Worm (Caenorhabditis elegans) whole organism, young adult: ENCODE results near the gene R02C2.1.

Experiments used
- B0019.2 ChIP-seq: fragments of 200-800 bp; sonication (Bioruptor generic); conservative IDR thresholded peaks from 2 replicates; pipeline ENCODE4 v1.3.6; 2022; ENCODE audit warnings: missing genetic modification reagents, missing genetic modification characterization, missing compliant biosample characterization
- B0261.1 ChIP-seq: sonication (generic microtip); optimal IDR thresholded peaks from 2 replicates; lab custom pipeline; 2016; ENCODE audit warnings: mild to moderate bottlenecking, missing genetic modification characterization, moderate library complexity, missing compliant biosample characterization
- B0336.3 ChIP-seq: fragments of 200-800 bp; sonication (Bioruptor generic); IDR thresholded peaks from 2 replicates; pipeline ENCODE4 v1.3.6; 2022; ENCODE audit warnings: missing genetic modification characterization, missing compliant biosample characterization
- C06A6.2 ChIP-seq: fragments of 200-800 bp; sonication (Bioruptor generic); conservative IDR thresholded peaks from 2 replicates; pipeline ENCODE4 v1.3.6; 2022; ENCODE audit warnings: missing genetic modification characterization, missing compliant biosample characterization
- C17E4.6 ChIP-seq: fragments of 200-800 bp; sonication (Bioruptor generic); IDR thresholded peaks from 2 replicates; pipeline ENCODE4 v1.3.6; 2022; ENCODE audit warnings: missing genetic modification reagents, missing genetic modification characterization, missing compliant biosample characterization
- D2030.7 ChIP-seq: fragments of 200-800 bp; sonication (Bioruptor generic); IDR thresholded peaks from 2 replicates; pipeline ENCODE4 v1.3.6; 2022; ENCODE audit warnings: missing genetic modification reagents, missing genetic modification characterization, missing compliant biosample characterization
- F23B12.7 ChIP-seq: sonication (generic microtip); optimal IDR thresholded peaks from 2 replicates; lab custom pipeline; 2017; ENCODE audit warnings: missing genetic modification characterization, mild to moderate bottlenecking, missing compliant biosample characterization, antibody characterized with exemption, moderate library complexity; ENCODE audit not compliant: insufficient read depth
- F39B2.1 ChIP-seq: fragments of 200-800 bp; sonication (Bioruptor generic); IDR thresholded peaks from 2 replicates; pipeline ENCODE4 v1.3.6; 2022; ENCODE audit warnings: missing genetic modification reagents, missing genetic modification characterization, missing compliant biosample characterization
- F49E8.2 ChIP-seq: sonication (generic microtip); optimal IDR thresholded peaks from 3 replicates; lab custom pipeline; 2017; ENCODE audit warnings: missing genetic modification characterization, mild to moderate bottlenecking, missing compliant biosample characterization, antibody characterized with exemption, moderate library complexity; ENCODE audit not compliant: insufficient read depth
- F52B5.7 ChIP-seq: sonication (generic microtip); optimal IDR thresholded peaks from 2 replicates; lab custom pipeline; 2016; ENCODE audit warnings: mild to moderate bottlenecking, missing genetic modification characterization, missing compliant biosample characterization
- T26A5.8 ChIP-seq: sonication (generic microtip); optimal IDR thresholded peaks from 2 replicates; lab custom pipeline; 2016; ENCODE audit warnings: missing genetic modification characterization, missing compliant biosample characterization
- Y95B8A.8 ChIP-seq: fragments of 200-800 bp; sonication (Bioruptor generic); IDR thresholded peaks from 2 replicates; pipeline ENCODE4 v1.3.6; 2022; ENCODE audit warnings: missing genetic modification reagents, missing genetic modification characterization, missing compliant biosample characterization
- akir-1 ChIP-seq: fragments of 200-800 bp; sonication (Bioruptor generic); optimal IDR thresholded peaks from 2 replicates; lab custom pipeline; 2018; ENCODE audit warnings: mild to moderate bottlenecking, missing genetic modification characterization, moderate library complexity, missing compliant biosample characterization
- athp-1 ChIP-seq: sonication (generic microtip); optimal IDR thresholded peaks from 2 replicates; lab custom pipeline; 2017; ENCODE audit warnings: mild to moderate bottlenecking, missing genetic modification characterization, missing compliant biosample characterization
- attf-3 ChIP-seq: fragments of 200-800 bp; sonication (Bioruptor generic); conservative IDR thresholded peaks from 2 replicates; pipeline ENCODE4 v1.3.6; 2022; ENCODE audit warnings: missing genetic modification reagents, missing genetic modification characterization, missing compliant biosample characterization
- cebp-1 ChIP-seq, 2 experiments: fragments of 200-800 bp in 1 of 2; sonication (Bioruptor generic) in 1 of 2; sonication (generic microtip) in 1 of 2; IDR thresholded peaks in 1 of 2; optimal IDR thresholded peaks in 1 of 2; 2 replicates each; pipeline versions ENCODE4 v1.3.6 to Lab custom; 2017 to 2022; ENCODE audit warnings: missing compliant biosample characterization in 2 of 2, missing genetic modification characterization in 2 of 2, mild to moderate bottlenecking in 1 of 2, missing genetic modification reagents in 1 of 2, moderate library complexity in 1 of 2
- ceh-100 ChIP-seq: fragments of 200-800 bp; sonication (Bioruptor generic); IDR thresholded peaks from 2 replicates; pipeline ENCODE4 v1.3.6; 2022; ENCODE audit warnings: missing genetic modification reagents, missing genetic modification characterization, missing compliant biosample characterization
- ceh-27 ChIP-seq: fragments of 200-800 bp; sonication (Bioruptor generic); optimal IDR thresholded peaks from 2 replicates; lab custom pipeline; 2018; ENCODE audit warnings: mild to moderate bottlenecking, missing genetic modification characterization, moderate library complexity, missing compliant biosample characterization
- dpl-1 ChIP-seq: fragments of 150-350 bp; optimal IDR thresholded peaks from 2 replicates; lab custom pipeline; 2014; ENCODE audit warnings: missing biosample characterization, missing genetic modification reagents, missing genetic modification characterization
- efl-1 ChIP-seq: fragments of 150-350 bp; optimal IDR thresholded peaks from 2 replicates; lab custom pipeline; 2014; ENCODE audit warnings: missing biosample characterization, missing genetic modification reagents, missing genetic modification characterization
- egrh-3 ChIP-seq: fragments of 200-800 bp; sonication (Bioruptor generic); IDR thresholded peaks from 2 replicates; pipeline ENCODE4 v1.3.6; 2022; ENCODE audit warnings: missing genetic modification reagents, missing genetic modification characterization, missing compliant biosample characterization
- ekl-4 ChIP-seq: fragments of 200-800 bp; sonication (Bioruptor generic); IDR thresholded peaks from 2 replicates; pipeline ENCODE4 v1.3.6; 2022; ENCODE audit warnings: missing genetic modification reagents, missing genetic modification characterization, missing compliant biosample characterization
- him-1 ChIP-seq: sonication (generic microtip); optimal IDR thresholded peaks from 2 replicates; lab custom pipeline; 2016; ENCODE audit warnings: missing genotype, missing genetic modification reagents, missing genetic modification characterization, missing compliant biosample characterization
- hlh-26 ChIP-seq: fragments of 200-800 bp; sonication (Bioruptor generic); conservative IDR thresholded peaks from 2 replicates; pipeline ENCODE4 v1.3.6; 2022; ENCODE audit warnings: missing genetic modification reagents, missing genetic modification characterization, missing compliant biosample characterization
- hmg-1.2 ChIP-seq: fragments of 200-800 bp; sonication (Bioruptor generic); IDR thresholded peaks from 2 replicates; pipeline ENCODE4 v1.3.6; 2022; ENCODE audit warnings: missing genetic modification reagents, missing genetic modification characterization, missing compliant biosample characterization
- let-526 ChIP-seq: fragments of 200-800 bp; sonication (Bioruptor generic); IDR thresholded peaks from 2 replicates; pipeline ENCODE4 v1.3.6; 2022; ENCODE audit warnings: missing genetic modification reagents, missing genetic modification characterization, missing compliant biosample characterization
- lsl-1 ChIP-seq: fragments of 200-800 bp; sonication (Bioruptor generic); optimal IDR thresholded peaks from 2 replicates; lab custom pipeline; 2018; ENCODE audit warnings: mild to moderate bottlenecking, missing genetic modification characterization, moderate library complexity, missing compliant biosample characterization
- lsy-27 ChIP-seq: sonication (generic microtip); optimal IDR thresholded peaks from 2 replicates; lab custom pipeline; 2017; ENCODE audit warnings: missing genetic modification characterization, mild to moderate bottlenecking, missing compliant biosample characterization, antibody characterized with exemption, missing genotype, borderline replicate concordance; ENCODE audit not compliant: insufficient read depth
- madf-8 ChIP-seq: fragments of 200-800 bp; sonication (Bioruptor generic); conservative IDR thresholded peaks from 2 replicates; pipeline ENCODE4 v1.3.6; 2022; ENCODE audit warnings: missing genetic modification reagents, missing genetic modification characterization, missing compliant biosample characterization
- mes-4 ChIP-seq: sonication (generic microtip); optimal IDR thresholded peaks from 2 replicates; lab custom pipeline; 2016; ENCODE audit warnings: missing genotype, missing genetic modification characterization, missing compliant biosample characterization
- mxl-1 ChIP-seq: sonication (generic microtip); optimal IDR thresholded peaks from 2 replicates; lab custom pipeline; 2016; ENCODE audit warnings: missing genetic modification characterization, missing compliant biosample characterization
- nfya-2 ChIP-seq: fragments of 200-800 bp; sonication (Bioruptor generic); IDR thresholded peaks from 2 replicates; pipeline ENCODE4 v1.3.6; 2022; ENCODE audit warnings: missing genetic modification reagents, missing genetic modification characterization, missing compliant biosample characterization
- nhr-179 ChIP-seq: sonication (generic microtip); optimal IDR thresholded peaks from 2 replicates; lab custom pipeline; 2016; ENCODE audit warnings: mild to moderate bottlenecking, missing genetic modification characterization, missing compliant biosample characterization
- nhr-80 ChIP-seq: sonication (generic microtip); optimal IDR thresholded peaks from 2 replicates; lab custom pipeline; 2016; ENCODE audit warnings: missing genetic modification characterization, missing compliant biosample characterization
- repo-1 ChIP-seq: sonication (generic microtip); optimal IDR thresholded peaks from 2 replicates; lab custom pipeline; 2017; ENCODE audit warnings: mild to moderate bottlenecking, missing genetic modification characterization, missing compliant biosample characterization
- rpc-1 ChIP-seq, 2 experiments: fragments of 150-350 bp in 1 of 2; sonication (generic microtip) in 1 of 2; optimal IDR thresholded peaks; 2 replicates each; lab custom pipeline; 2014 to 2018; ENCODE audit warnings: missing biosample characterization in 1 of 2, missing genetic modification characterization in 1 of 2, missing genetic modification reagents in 1 of 2, missing genotype in 1 of 2
- sea-2 ChIP-seq: fragments of 200-800 bp; sonication (Bioruptor generic); IDR thresholded peaks from 2 replicates; pipeline ENCODE4 v1.3.6; 2022; ENCODE audit warnings: missing genetic modification characterization, missing compliant biosample characterization
- snpc-1.1 ChIP-seq: sonication (generic microtip); optimal IDR thresholded peaks from 2 replicates; lab custom pipeline; 2017; ENCODE audit warnings: missing genetic modification characterization, mild to moderate bottlenecking, missing compliant biosample characterization, antibody characterized with exemption, moderate library complexity, missing genotype, missing genetic modification reagents; ENCODE audit not compliant: insufficient read depth
- snpc-3.4 ChIP-seq: sonication (generic microtip); optimal IDR thresholded peaks from 2 replicates; lab custom pipeline; 2017; ENCODE audit warnings: missing genetic modification characterization, mild to moderate bottlenecking, missing compliant biosample characterization, antibody characterized with exemption, moderate library complexity, missing genotype, missing genetic modification reagents
- tbp1 ChIP-seq: fragments of 200-800 bp; sonication (Bioruptor generic); optimal IDR thresholded peaks from 2 replicates; lab custom pipeline; 2018; ENCODE audit warnings: mild to moderate bottlenecking, missing genetic modification characterization, missing compliant biosample characterization
- zim-3 ChIP-seq: sonication (generic microtip); optimal IDR thresholded peaks from 2 replicates; lab custom pipeline; 2017; ENCODE audit warnings: mild to moderate bottlenecking, missing genetic modification characterization, moderate library complexity, missing compliant biosample characterization
- ztf-18 ChIP-seq: sonication (generic microtip); optimal IDR thresholded peaks from 2 replicates; lab custom pipeline; 2016; ENCODE audit warnings: missing genotype, mild to moderate bottlenecking, missing genetic modification characterization, missing compliant biosample characterization
- ztf-3 ChIP-seq: fragments of 200-800 bp; sonication (Bioruptor generic); optimal IDR thresholded peaks from 2 replicates; lab custom pipeline; 2018; ENCODE audit warnings: mild to moderate bottlenecking, missing genetic modification characterization, missing compliant biosample characterization
- ztf-6 ChIP-seq: fragments of 200-800 bp; sonication (Bioruptor generic); IDR thresholded peaks from 2 replicates; pipeline ENCODE4 v1.3.6; 2022; ENCODE audit warnings: missing genetic modification reagents, missing genetic modification characterization, missing compliant biosample characterization

Gene R02C2.1

DNA sequence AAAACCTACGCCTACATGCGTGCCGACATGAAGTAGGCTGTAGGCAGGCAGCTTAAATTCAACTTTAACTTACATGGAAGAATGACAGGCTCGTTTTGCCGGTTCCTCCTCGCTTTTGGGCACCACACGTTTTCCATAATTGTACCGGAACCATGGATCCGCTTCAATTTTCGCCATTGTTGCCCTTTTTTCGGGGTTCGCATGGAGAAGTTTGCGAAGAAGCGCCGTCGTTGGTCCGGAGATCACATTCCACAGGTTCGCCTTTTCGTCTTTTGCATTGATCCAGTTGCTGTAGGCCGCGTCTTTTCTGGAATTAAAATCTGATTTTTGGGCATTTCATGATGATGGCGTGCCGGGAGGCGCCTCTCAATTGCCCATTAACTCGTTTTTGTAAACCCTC lies 982 bp downstream of the R02C2.1 start:
- no peak for TF ChIP-seq efl-1 (GFP tag; lab: Kevin White, UChicago)
- no peak for TF ChIP-seq attf-3 (GFP tag; lab: Robert Waterston, UW)
- no peak for TF ChIP-seq snpc-3.4 (tag; lab: Kevin White, UChicago)
- no peak for TF ChIP-seq mxl-1 (tag; lab: Kevin White, UChicago)
- TF ChIP-seq ztf-3 (GFP tag; lab: Kevin White, UChicago) = no peak
- no peak for TF ChIP-seq ztf-18 (tag; lab: Kevin White, UChicago)
- no peak for TF ChIP-seq Y95B8A.8 (GFP tag; lab: Robert Waterston, UW)
- TF ChIP-seq F23B12.7 (tag; lab: Kevin White, UChicago) = no peak
- TF ChIP-seq ceh-100 = no peak
- TF ChIP-seq, all 124 proteins: peak for 0

DNA sequence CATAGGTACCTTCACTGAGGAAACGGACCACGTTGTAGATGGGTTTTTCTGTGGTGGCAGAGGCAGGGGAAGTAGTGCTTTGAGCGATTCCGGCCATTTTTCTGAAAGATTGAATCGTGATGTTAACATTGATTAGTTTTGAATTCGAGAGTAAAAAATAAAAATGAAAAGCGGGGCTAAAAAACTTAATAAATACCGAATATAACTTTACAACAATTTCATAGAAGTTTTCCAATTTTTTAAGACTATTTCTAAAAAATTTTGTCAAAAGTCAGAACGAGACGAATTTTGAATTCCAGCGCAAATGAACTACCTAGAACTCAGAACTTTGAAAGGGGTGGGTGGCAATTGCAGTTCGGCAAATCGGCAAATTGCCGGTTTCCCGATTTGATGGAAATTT lies 3.4 kb downstream of the R02C2.1 start, which contains the start of gene kin-33:
kin-33 (minus strand) TSS at position 101 of the 400 bp plus-strand sequence.
- no peak for TF ChIP-seq lsl-1 (GFP tag; lab: Kevin White, UChicago)
- no peak for TF ChIP-seq F52B5.7
- no peak for TF ChIP-seq nhr-80
- no peak for TF ChIP-seq rpc-1 (optimal IDR thresholded peaks at IDR 0.05; lab: Kevin White, UChicago)
- no peak for TF ChIP-seq rpc-1 (tag; optimal IDR thresholded peaks at IDR 0.05; lab: Kevin White, UChicago)
- TF ChIP-seq cebp-1 (GFP tag; IDR thresholded peaks at IDR 0.05; lab: Robert Waterston, UW) = no peak
- TF ChIP-seq cebp-1 (tag; optimal IDR thresholded peaks at IDR 0.05; lab: Kevin White, UChicago) = no peak
- TF ChIP-seq sea-2 (GFP tag; lab: Robert Waterston, UW) = no peak
- TF ChIP-seq ztf-6 (GFP tag; lab: Robert Waterston, UW) = no peak
- TF ChIP-seq lsy-27 (tag; lab: Kevin White, UChicago) = no peak
- no peak for TF ChIP-seq zim-3 (tag; lab: Kevin White, UChicago)
- no peak for TF ChIP-seq egrh-3 (GFP tag; lab: Robert Waterston, UW)
- TF ChIP-seq, all 124 proteins: peak for 0

DNA sequence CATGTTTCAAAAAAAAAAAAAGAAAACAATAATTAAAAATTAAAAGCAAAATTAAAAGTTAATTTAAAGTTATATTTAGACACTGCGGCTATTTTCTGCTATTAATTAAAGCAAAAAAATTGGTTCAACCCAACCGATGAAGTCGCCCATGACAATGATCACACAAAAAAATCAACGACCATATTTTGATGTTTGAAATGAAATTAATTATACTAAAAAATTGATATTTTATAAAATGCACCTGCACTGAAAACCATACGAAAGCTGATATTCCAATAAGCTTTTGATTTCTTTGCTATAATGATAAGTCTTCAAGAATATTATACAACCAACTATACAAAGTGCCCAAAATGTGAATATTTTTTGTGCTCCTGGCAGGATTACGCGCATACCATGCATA lies 18.4 kb downstream of the R02C2.1 start, which contains the start of gene srh-80:
srh-80 (plus strand) TSS at position 301 of the 400 bp plus-strand sequence.
- TF ChIP-seq madf-8 (no peak), repo-1 (no peak), ceh-27 (no peak), ekl-4 (GFP tag; lab: Robert Waterston, UW) (no peak), mxl-1 (tag; lab: Kevin White, UChicago) (no peak), sea-2 (GFP tag; lab: Robert Waterston, UW) (no peak), T26A5.8 (tag; lab: Kevin White, UChicago) (no peak), C06A6.2 (GFP tag; lab: Robert Waterston, UW) (no peak), dpl-1 (GFP tag; lab: Kevin White, UChicago) (no peak), him-1 (tag; lab: Kevin White, UChicago) (no peak), B0261.1 (no peak), cebp-1 (GFP tag; IDR thresholded peaks at IDR 0.05; lab: Robert Waterston, UW) (no peak), cebp-1 (tag; optimal IDR thresholded peaks at IDR 0.05; lab: Kevin White, UChicago) (no peak), hlh-26 (GFP tag; lab: Robert Waterston, UW) (no peak), nfya-2 (GFP tag; lab: Robert Waterston, UW) (no peak)

- TF ChIP-seq let-526 (GFP tag; lab: Robert Waterston, UW) = no peak
- no peak for TF ChIP-seq B0336.3 (GFP tag; lab: Robert Waterston, UW)
- TF ChIP-seq B0019.2 (GFP tag; lab: Robert Waterston, UW) = no peak
- TF ChIP-seq nhr-179 = no peak
- no peak for TF ChIP-seq mes-4 (tag; lab: Kevin White, UChicago)
- no peak for TF ChIP-seq F39B2.1
- no peak for TF ChIP-seq hmg-1.2 (GFP tag; lab: Robert Waterston, UW)
- TF ChIP-seq athp-1 (tag; lab: Kevin White, UChicago) = no peak
- TF ChIP-seq tbp1 (GFP tag; lab: Kevin White, UChicago) = no peak
- TF ChIP-seq C17E4.6 (GFP tag; lab: Robert Waterston, UW) = no peak
- TF ChIP-seq akir-1 = no peak
- TF ChIP-seq F49E8.2 (tag; lab: Kevin White, UChicago) = no peak
- TF ChIP-seq D2030.7 (GFP tag; lab: Robert Waterston, UW) = no peak
- TF ChIP-seq snpc-1.1 (tag; lab: Kevin White, UChicago) = no peak
- no peak for TF ChIP-seq egrh-3 (GFP tag; lab: Robert Waterston, UW)
Observed at ce11 chrV:216847-217246, 21.1 kb downstream of the R02C2.1 start, which contains the start of gene srh-78. Gene srh-78, plus strand, starts transcription at chrV:217147.
